Fruit fly (Drosophila melanogaster) whole organism, embryonic: ENCODE results near the gene Kr-h1.

Experiments used
- Bdp1 ChIP-seq: fragments of 200-800 bp; sonication (Bioruptor generic); optimal IDR thresholded peaks from 3 replicates; lab custom pipeline; 2016; ENCODE audit warnings: missing biosample characterization, missing genetic modification characterization
- C15 ChIP-seq: fragments of 200-800 bp; sonication (Bioruptor generic); IDR thresholded peaks from 3 replicates; pipeline ENCODE4 v1.3.6; 2022; ENCODE audit warnings: missing biosample characterization, missing genetic modification characterization
- CG10267 ChIP-seq: fragments of 200-800 bp; sonication (Bioruptor generic); optimal IDR thresholded peaks from 2 replicates; lab custom pipeline; 2018; ENCODE audit warnings: missing biosample characterization, mild to moderate bottlenecking, missing genetic modification characterization, moderate library complexity
- CG12299 ChIP-seq: fragments of 200-800 bp; sonication (Bioruptor generic); optimal IDR thresholded peaks from 2 replicates; lab custom pipeline; 2018; ENCODE audit warnings: missing biosample characterization, mild to moderate bottlenecking, missing genetic modification characterization
- CG13296 ChIP-seq: fragments of 200-800 bp; sonication (Bioruptor generic); optimal IDR thresholded peaks from 3 replicates; lab custom pipeline; 2018; ENCODE audit warnings: missing biosample characterization, mild to moderate bottlenecking, missing genetic modification characterization
- CG13624 ChIP-seq: fragments of 200-800 bp; sonication (Bioruptor generic); optimal IDR thresholded peaks from 2 replicates; lab custom pipeline; 2016; ENCODE audit warnings: missing biosample characterization, missing genetic modification characterization
- CG1832 ChIP-seq: fragments of 200-800 bp; sonication (Bioruptor generic); optimal IDR thresholded peaks from 2 replicates; lab custom pipeline; 2017; ENCODE audit warnings: missing biosample characterization, mild to moderate bottlenecking, missing genetic modification characterization, inconsistent platforms
- CG18619 ChIP-seq: fragments of 200-800 bp; sonication (Bioruptor generic); optimal IDR thresholded peaks from 3 replicates; lab custom pipeline; 2017; ENCODE audit warnings: missing biosample characterization, mild to moderate bottlenecking, missing genetic modification characterization
- CG2712 ChIP-seq: fragments of 200-800 bp; optimal IDR thresholded peaks from 3 replicates; lab custom pipeline; 2019; ENCODE audit warnings: missing biosample characterization, mild to moderate bottlenecking, missing genetic modification characterization, moderate library complexity
- CG2875 ChIP-seq: fragments of 200-800 bp; sonication (Bioruptor generic); optimal IDR thresholded peaks from 2 replicates; lab custom pipeline; 2017; ENCODE audit warnings: missing biosample characterization, mild to moderate bottlenecking, missing genetic modification characterization, missing genetic modification reagents
- CG30403 ChIP-seq: fragments of 200-800 bp; sonication (Bioruptor generic); optimal IDR thresholded peaks from 3 replicates; lab custom pipeline; 2016; ENCODE audit warnings: missing biosample characterization, missing genetic modification characterization
- CG31365 ChIP-seq: fragments of 200-800 bp; sonication (Bioruptor generic); optimal IDR thresholded peaks from 2 replicates; lab custom pipeline; 2018; ENCODE audit warnings: missing biosample characterization, mild to moderate bottlenecking, missing genetic modification characterization
- CG33557 ChIP-seq: fragments of 200-800 bp; sonication (Bioruptor generic); optimal IDR thresholded peaks from 2 replicates; lab custom pipeline; 2019; ENCODE audit warnings: missing biosample characterization, mild to moderate bottlenecking, missing genetic modification characterization, moderate library complexity
- CG4707 ChIP-seq: fragments of 200-800 bp; sonication (Bioruptor generic); optimal IDR thresholded peaks from 2 replicates; lab custom pipeline; 2018; ENCODE audit warnings: missing biosample characterization, mild to moderate bottlenecking, missing genetic modification characterization, moderate library complexity
- CG5953 ChIP-seq: fragments of 200-800 bp; sonication (Bioruptor generic); IDR thresholded peaks from 2 replicates; pipeline ENCODE4 v1.3.6; 2022; ENCODE audit warnings: missing biosample characterization, missing genetic modification characterization
- CG6689 ChIP-seq: fragments of 200-800 bp; sonication (Bioruptor generic); IDR thresholded peaks from 2 replicates; pipeline ENCODE4 v1.3.6; 2022; ENCODE audit warnings: missing biosample characterization, missing genetic modification characterization
- CG7271 ChIP-seq: fragments of 200-800 bp; sonication (Bioruptor generic); optimal IDR thresholded peaks from 2 replicates; lab custom pipeline; 2018; ENCODE audit warnings: missing biosample characterization, mild to moderate bottlenecking, missing genetic modification characterization, moderate library complexity
- CG7839 ChIP-seq: fragments of 200-800 bp; sonication (Bioruptor generic); optimal IDR thresholded peaks from 3 replicates; lab custom pipeline; 2018; ENCODE audit warnings: missing biosample characterization, mild to moderate bottlenecking, missing genetic modification characterization, moderate library complexity
- CG8281 ChIP-seq: fragments of 200-800 bp; sonication (Bioruptor generic); optimal IDR thresholded peaks from 2 replicates; lab custom pipeline; 2018; ENCODE audit warnings: missing biosample characterization, mild to moderate bottlenecking, missing genetic modification characterization, moderate library complexity
- CG9876 ChIP-seq: fragments of 200-800 bp; sonication (Bioruptor generic); optimal IDR thresholded peaks from 2 replicates; lab custom pipeline; 2016; ENCODE audit warnings: missing biosample characterization, missing genetic modification characterization
- CG9932 ChIP-seq: fragments of 200-800 bp; sonication (Bioruptor generic); IDR thresholded peaks from 2 replicates; pipeline ENCODE4 v1.3.6; 2022; ENCODE audit warnings: missing biosample characterization, missing genetic modification characterization
- Dip2 ChIP-seq: fragments of 200-800 bp; sonication (Bioruptor generic); IDR thresholded peaks from 2 replicates; pipeline ENCODE4 v1.3.6; 2022; ENCODE audit warnings: missing biosample characterization, missing genetic modification characterization
- Dip3 ChIP-seq: fragments of 200-800 bp; sonication (Bioruptor generic); optimal IDR thresholded peaks from 3 replicates; lab custom pipeline; 2016; ENCODE audit warnings: missing biosample characterization, missing genetic modification characterization
- Drgx ChIP-seq: fragments of 200-800 bp; sonication (Bioruptor generic); IDR thresholded peaks from 2 replicates; pipeline ENCODE4 v1.3.6; 2022; ENCODE audit warnings: missing biosample characterization, missing genetic modification characterization
- Fer1 ChIP-seq: fragments of 200-800 bp; sonication (Bioruptor generic); optimal IDR thresholded peaks from 2 replicates; lab custom pipeline; 2017; ENCODE audit warnings: missing biosample characterization, mild to moderate bottlenecking, missing genetic modification characterization
- Gug ChIP-seq: fragments of 200-800 bp; sonication (Bioruptor generic); IDR thresholded peaks from 4 replicates; pipeline ENCODE4 v1.3.6; 2022; ENCODE audit warnings: missing biosample characterization, missing genetic modification characterization
- HmgD ChIP-seq: fragments of 200-800 bp; sonication (Bioruptor generic); optimal IDR thresholded peaks from 3 replicates; lab custom pipeline; 2016; ENCODE audit warnings: missing biosample characterization, missing genetic modification characterization
- MESR4 ChIP-seq: fragments of 200-800 bp; sonication (Bioruptor generic); optimal IDR thresholded peaks from 2 replicates; lab custom pipeline; 2018; ENCODE audit warnings: missing biosample characterization, mild to moderate bottlenecking, missing genetic modification characterization, moderate library complexity
- Med ChIP-seq: fragments of 200-800 bp; sonication (Bioruptor generic); peaks from one replicate; lab custom pipeline; 2016; ENCODE audit warnings: missing biosample characterization, missing genetic modification characterization, mild to moderate bottlenecking, inconsistent platforms, moderate library complexity
- NfI ChIP-seq: fragments of 200-800 bp; sonication (Bioruptor generic); optimal IDR thresholded peaks from 3 replicates; lab custom pipeline; 2018; ENCODE audit warnings: missing biosample characterization, mild to moderate bottlenecking, missing genetic modification characterization, moderate library complexity
- PHDP ChIP-seq: fragments of 200-800 bp; sonication (Bioruptor generic); optimal IDR thresholded peaks from 3 replicates; lab custom pipeline; 2018; ENCODE audit warnings: missing biosample characterization, mild to moderate bottlenecking, missing genetic modification characterization, moderate library complexity
- Sin3A ChIP-seq: fragments of >200 bp; optimal IDR thresholded peaks from 2 replicates; lab custom pipeline; 2018
- TFAM ChIP-seq: fragments of 200-800 bp; sonication (Bioruptor generic); optimal IDR thresholded peaks from 2 replicates; lab custom pipeline; 2017; ENCODE audit warnings: missing biosample characterization, missing genetic modification characterization, inconsistent platforms
- Taf1 ChIP-seq: fragments of 200-800 bp; sonication (Bioruptor generic); IDR thresholded peaks from 2 replicates; pipeline ENCODE4 v1.3.6; 2022; ENCODE audit warnings: missing biosample characterization, missing genetic modification characterization
- Xrp1 ChIP-seq: fragments of 200-800 bp; sonication (Bioruptor generic); IDR thresholded peaks from 2 replicates; pipeline ENCODE4 v1.3.6; 2022; ENCODE audit warnings: missing biosample characterization, missing genetic modification characterization
- amos ChIP-seq: fragments of 200-800 bp; sonication (Bioruptor generic); IDR thresholded peaks from 2 replicates; pipeline ENCODE4 v1.3.6; 2022; ENCODE audit warnings: missing biosample characterization, missing genetic modification characterization; ENCODE audit not compliant: partially characterized antibody
- cas ChIP-seq: fragments of 200-800 bp; sonication (Bioruptor generic); IDR thresholded peaks from 2 replicates; pipeline ENCODE4 v1.3.6; 2022; ENCODE audit warnings: missing biosample characterization, missing genetic modification characterization
- ci ChIP-seq: fragments of 200-800 bp; sonication (Bioruptor generic); IDR thresholded peaks from 3 replicates; pipeline ENCODE4 v1.3.6; 2022; ENCODE audit warnings: missing biosample characterization, missing genetic modification characterization
- dmrt11E ChIP-seq: fragments of 200-800 bp; sonication (Bioruptor generic); optimal IDR thresholded peaks from 3 replicates; lab custom pipeline; 2018; ENCODE audit warnings: missing biosample characterization, mild to moderate bottlenecking, missing genetic modification characterization, moderate library complexity
- gsb-n ChIP-seq: fragments of 200-800 bp; sonication (Bioruptor generic); optimal IDR thresholded peaks from 3 replicates; lab custom pipeline; 2018; ENCODE audit warnings: missing biosample characterization, mild to moderate bottlenecking, missing genetic modification characterization
- ken ChIP-seq: fragments of 200-800 bp; sonication (Bioruptor generic); IDR thresholded peaks from 3 replicates; pipeline ENCODE4 v1.3.6; 2022; ENCODE audit warnings: missing biosample characterization, missing genetic modification characterization
- mld ChIP-seq: fragments of 200-800 bp; sonication (Bioruptor generic); IDR thresholded peaks from 3 replicates; pipeline ENCODE4 v1.3.6; 2022; ENCODE audit warnings: missing biosample characterization, missing genetic modification characterization; ENCODE audit not compliant: partially characterized antibody
- nom ChIP-seq: fragments of 200-800 bp; sonication (Bioruptor generic); optimal IDR thresholded peaks from 2 replicates; lab custom pipeline; 2017; ENCODE audit warnings: missing biosample characterization, missing genetic modification characterization, mild to moderate bottlenecking, moderate library complexity, missing genetic modification reagents
- oc ChIP-seq: fragments of 200-800 bp; sonication (Bioruptor generic); optimal IDR thresholded peaks from 2 replicates; lab custom pipeline; 2018; ENCODE audit warnings: missing biosample characterization, mild to moderate bottlenecking, missing genetic modification characterization, moderate library complexity
- peb ChIP-seq: fragments of 200-800 bp; sonication (Bioruptor generic); IDR thresholded peaks from 2 replicates; pipeline ENCODE4 v1.3.6; 2022; ENCODE audit warnings: missing biosample characterization, missing genetic modification characterization
- pum ChIP-seq: fragments of 200-800 bp; sonication (Bioruptor generic); optimal IDR thresholded peaks from 2 replicates; lab custom pipeline; 2016; ENCODE audit warnings: missing biosample characterization, missing genetic modification characterization
- sna ChIP-seq: fragments of 200-800 bp; sonication (Bioruptor generic); IDR thresholded peaks from 2 replicates; pipeline ENCODE4 v1.3.6; 2022; ENCODE audit warnings: missing biosample characterization, missing genetic modification characterization; ENCODE audit not compliant: partially characterized antibody
- stwl ChIP-seq: fragments of 200-800 bp; sonication (Bioruptor generic); optimal IDR thresholded peaks from 3 replicates; lab custom pipeline; 2018; ENCODE audit warnings: missing biosample characterization, mild to moderate bottlenecking, missing genetic modification characterization, moderate library complexity
- tgo ChIP-seq: fragments of 200-800 bp; sonication (Bioruptor generic); IDR thresholded peaks from 3 replicates; pipeline ENCODE4 v1.3.6; 2022; ENCODE audit warnings: missing biosample characterization, missing genetic modification characterization
- vvl ChIP-seq: fragments of 200-800 bp; sonication (Bioruptor generic); IDR thresholded peaks from 2 replicates; pipeline ENCODE4 v1.3.6; 2022; ENCODE audit warnings: missing biosample characterization, missing genetic modification characterization
- wdn ChIP-seq: fragments of 200-800 bp; sonication (Bioruptor generic); IDR thresholded peaks from 2 replicates; pipeline ENCODE4 v1.3.6; 2022; ENCODE audit warnings: missing biosample characterization, missing genetic modification characterization

Kr-h1 gene

dm6 chr2L:6078757-6079351, 3.5 kb upstream of the Kr-h1 start (continued):
- no peak for TF ChIP-seq CG5953 (GFP tag; lab: Robert Waterston, UW)
- no peak for TF ChIP-seq PHDP (tag; lab: Kevin White, UChicago)
- no peak for TF ChIP-seq CG7839
- TF ChIP-seq stwl (tag; lab: Kevin White, UChicago): peak; percentile 64
- no peak for TF ChIP-seq NfI (GFP tag; lab: Kevin White, UChicago)
- TF ChIP-seq Gug (GFP tag; lab: Robert Waterston, UW): no peak
- TF ChIP-seq peb (GFP tag; lab: Robert Waterston, UW): no peak
- TF ChIP-seq amos (GFP tag; lab: Robert Waterston, UW): 0 out of 2 replicates have a peak, but pooled peaks have one; percentile 20
- no peak for TF ChIP-seq cas (GFP tag; lab: Robert Waterston, UW)
- TF ChIP-seq vvl (GFP tag; lab: Robert Waterston, UW): peak; percentile 50; the same call in 1 of the 2 replicates
- TF ChIP-seq CG2712 (tag; lab: Kevin White, UChicago): peak; percentile 17
- TF ChIP-seq CG8281 (tag; lab: Kevin White, UChicago): no peak
- no peak for TF ChIP-seq Dip3
- TF ChIP-seq Taf1: no peak
- no peak for TF ChIP-seq dmrt11E (tag; lab: Kevin White, UChicago)
- no peak for TF ChIP-seq CG13296 (GFP tag; lab: Kevin White, UChicago)
- no peak for TF ChIP-seq Drgx
- peak; percentile 77 for TF ChIP-seq Med (GFP tag; lab: Kevin White, UChicago)
- no peak for TF ChIP-seq CG18619 (GFP tag; lab: Kevin White, UChicago)
- TF ChIP-seq CG30403 (GFP tag; lab: Kevin White, UChicago): no peak
- peak; percentile 48 for TF ChIP-seq CG33557 (GFP tag; lab: Kevin White, UChicago)
- no peak for TF ChIP-seq CG4707 (GFP tag; lab: Kevin White, UChicago)
- TF ChIP-seq TFAM (GFP tag; lab: Kevin White, UChicago): no peak
- TF ChIP-seq CG13624: no peak
- no peak for TF ChIP-seq tgo (GFP tag; lab: Robert Waterston, UW)
- TF ChIP-seq C15 (GFP tag; lab: Robert Waterston, UW): no peak
- no peak for TF ChIP-seq CG12299 (tag; lab: Kevin White, UChicago)
- TF ChIP-seq CG9932 (GFP tag; lab: Robert Waterston, UW): no peak
- no peak for TF ChIP-seq CG6689 (GFP tag; lab: Robert Waterston, UW)
- TF ChIP-seq CG7271 (tag; lab: Kevin White, UChicago): no peak
- no peak for TF ChIP-seq Bdp1 (GFP tag; lab: Kevin White, UChicago)
- TF ChIP-seq sna (GFP tag; lab: Robert Waterston, UW): 0 out of 2 replicates have a peak, but pooled peaks have one; percentile 23
- peak; percentile 5 for TF ChIP-seq nom (GFP tag; lab: Kevin White, UChicago)
- TF ChIP-seq CG9876 (GFP tag; lab: Kevin White, UChicago): no peak
- peak; percentile 41 for TF ChIP-seq CG1832
- no peak for TF ChIP-seq ken (GFP tag; lab: Robert Waterston, UW)
- peak; percentile 14 for TF ChIP-seq gsb-n (tag; lab: Kevin White, UChicago)
- peak; percentile 58 for TF ChIP-seq HmgD (GFP tag; lab: Kevin White, UChicago)
- TF ChIP-seq mld (GFP tag; lab: Robert Waterston, UW): 0 out of 3 replicates have a peak, but pooled peaks have one; percentile 37
- TF ChIP-seq Xrp1 (GFP tag; lab: Robert Waterston, UW): 0 out of 2 replicates have a peak, but pooled peaks have one; percentile 11
- peak; percentile 11 for TF ChIP-seq CG2875 (GFP tag; lab: Kevin White, UChicago)
- no peak for TF ChIP-seq pum
- no peak for TF ChIP-seq MESR4 (GFP tag; lab: Kevin White, UChicago)
- TF ChIP-seq Dip2 (GFP tag; lab: Robert Waterston, UW): no peak
- no peak for TF ChIP-seq CG10267
- no peak for TF ChIP-seq CG31365 (tag; lab: Kevin White, UChicago)
- peak; percentile 70 for TF ChIP-seq oc (tag; lab: Kevin White, UChicago)
- no peak for TF ChIP-seq wdn (GFP tag; lab: Robert Waterston, UW)
- no peak for TF ChIP-seq Fer1 (GFP tag; lab: Kevin White, UChicago)
- no peak for TF ChIP-seq Sin3A (lab: Kevin White, UChicago)
- TF ChIP-seq ci (GFP tag; lab: Robert Waterston, UW): no peak; the same call in 2 of the 3 replicates
